Worm (Caenorhabditis elegans): ENCODE measurements around the gene F53F1.2.

The F53F1.2 gene

DNA sequence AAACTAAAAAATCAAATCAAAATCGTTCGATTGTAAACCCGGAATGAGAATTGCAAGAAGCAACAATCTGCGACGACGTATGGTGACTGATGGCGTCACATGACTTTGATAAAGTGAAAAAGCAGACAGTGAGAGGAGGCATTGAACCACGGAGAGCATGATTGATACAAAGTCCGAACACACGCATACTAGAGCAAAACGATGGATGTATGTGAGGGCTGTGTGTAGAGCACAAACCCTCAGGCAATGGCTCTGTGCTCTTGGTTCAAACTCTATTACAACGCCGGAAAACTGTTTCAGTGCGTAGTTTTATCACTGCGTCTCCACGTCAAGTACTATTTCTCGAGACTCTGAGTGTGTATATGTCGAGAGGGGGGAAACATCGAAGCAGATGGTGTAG lies 4.1 kb upstream of the F53F1.2 start (continued):
- TF ChIP-seq elt-3 (tag; optimal IDR thresholded peaks at IDR 0.05): no peak
- no peak for TF ChIP-seq jun-1 (tag; optimal IDR thresholded peaks at IDR 0.05)
- no peak for TF ChIP-seq nhr-90 (tag; optimal IDR thresholded peaks at IDR 0.05; ENCODE audit: poor library complexity)

DNA sequence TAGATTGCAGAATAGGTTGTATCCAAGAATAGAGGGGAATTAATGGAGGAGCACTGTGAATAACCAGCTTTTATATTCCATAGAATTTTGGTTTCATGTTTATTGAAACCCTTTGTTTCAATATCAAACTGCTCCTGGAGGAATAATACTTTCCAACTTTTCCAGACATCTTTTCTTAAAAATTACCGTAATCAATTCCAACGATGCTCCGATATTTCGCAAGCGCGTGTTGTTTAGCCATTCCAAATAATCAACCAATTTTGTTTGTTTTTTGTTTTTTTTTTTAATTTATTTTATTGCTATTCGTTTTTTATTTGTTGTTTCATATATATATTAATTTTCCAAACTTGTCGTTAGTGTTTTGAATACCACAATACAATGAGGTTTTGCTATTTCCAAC lies 584 bp upstream of the F53F1.2 start, which contains the start of gene cutl-1:
TSS of gene cutl-1 (minus strand) at position 83 of the 400 bp plus-strand sequence.
- TF ChIP-seq dpl-1 (GFP tag; optimal IDR thresholded peaks at IDR 0.05): peak in 1 of 3 experiments; percentile 13
- no peak for TF ChIP-seq vab-15 (tag; optimal IDR thresholded peaks at IDR 0.05)
- TF ChIP-seq egl-27 (tag; optimal IDR thresholded peaks at IDR 0.05): no peak
- no peak for TF ChIP-seq zip-4 (GFP tag; optimal IDR thresholded peaks at IDR 0.05)
- TF ChIP-seq lsy-2 (tag; optimal IDR thresholded peaks at IDR 0.05): peak in 1 of 2 experiments; percentile 55
- TF ChIP-seq mef-2 (tag; optimal IDR thresholded peaks at IDR 0.05): no peak
- no peak for TF ChIP-seq zag-1 (tag; optimal IDR thresholded peaks at IDR 0.05)

DNA sequence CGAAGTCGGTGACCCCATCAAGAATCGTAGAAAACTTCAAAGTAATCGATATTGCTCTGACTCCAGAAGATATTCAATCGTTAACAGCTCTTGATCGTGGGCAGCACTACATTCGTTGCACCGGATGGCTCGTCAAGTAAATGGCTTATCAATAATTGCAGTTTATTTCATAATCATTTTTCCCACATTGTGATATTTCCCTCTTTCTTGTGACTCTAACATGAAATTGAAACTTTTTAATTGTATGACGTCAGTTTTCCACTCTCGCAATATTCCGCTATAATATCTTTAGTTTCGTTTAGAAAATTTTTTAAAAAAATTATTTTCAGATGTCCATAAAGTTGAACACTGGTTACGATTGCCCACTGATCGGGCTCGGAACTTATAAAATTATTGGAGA lies 1.3 kb downstream of the F53F1.2 start, which contains the start of gene F53F1.3:
TSS of gene F53F1.3 (plus strand) at position 330 of the 400 bp plus-strand sequence.
- peak; percentile 14 for TF ChIP-seq elt-2 (tag; optimal IDR thresholded peaks at IDR 0.05)
- no peak for TF ChIP-seq lin-35 (GFP tag; optimal IDR thresholded peaks at IDR 0.05)

DNA sequence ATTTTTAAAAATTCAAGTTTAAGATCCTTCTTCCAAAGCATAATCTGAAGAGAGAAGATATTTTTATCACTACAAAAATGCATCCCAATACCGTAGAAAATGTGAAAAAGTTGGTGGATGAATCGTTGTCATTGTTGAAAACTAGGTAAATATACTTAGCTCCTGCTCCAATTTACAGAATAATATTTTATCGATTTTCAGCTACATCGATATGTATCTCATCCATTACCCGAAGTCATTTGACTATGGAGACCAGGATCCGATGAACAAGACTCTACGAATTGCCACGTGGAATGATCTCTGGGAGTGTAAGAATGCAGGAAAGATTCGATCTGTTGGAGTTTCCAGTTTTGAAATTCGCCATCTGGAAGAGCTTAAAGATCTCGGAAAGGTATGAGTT lies 1.8 kb downstream of the F53F1.2 start:
- TF ChIP-seq unc-98 (GFP tag; IDR thresholded peaks at IDR 0.05) (no peak), nhr-19 (GFP tag; conservative IDR thresholded peaks at IDR 0.05) (no peak), mab-9 (GFP tag; IDR thresholded peaks at IDR 0.05) (no peak)

- no peak for TF ChIP-seq nhr-76 (tag; optimal IDR thresholded peaks at IDR 0.05)
- TF ChIP-seq swsn-7 (tag; optimal IDR thresholded peaks at IDR 0.05): peak; percentile 44
- no peak for TF ChIP-seq fkh-8 (tag; optimal IDR thresholded peaks at IDR 0.05)
- TF ChIP-seq nhr-28 (tag; optimal IDR thresholded peaks at IDR 0.05): no peak
- peak; percentile 53; the same call in 1 of the 2 replicates for TF ChIP-seq grh-1 (GFP tag; IDR thresholded peaks at IDR 0.05)
- TF ChIP-seq lir-3 (tag; optimal IDR thresholded peaks at IDR 0.05; ENCODE audit: poor library complexity): peak; percentile 82
- TF ChIP-seq nhr-90 (tag; optimal IDR thresholded peaks at IDR 0.05; ENCODE audit: poor library complexity): peak; percentile 71
- TF ChIP-seq egl-27 (tag; optimal IDR thresholded peaks at IDR 0.05): no peak
- no peak for TF ChIP-seq zag-1 (tag; optimal IDR thresholded peaks at IDR 0.05)
- TF ChIP-seq lin-13 (GFP tag; optimal IDR thresholded peaks at IDR 0.05): no peak
- TF ChIP-seq nhr-237 (tag; optimal IDR thresholded peaks at IDR 0.05): no peak
- TF ChIP-seq lsy-2 (tag; optimal IDR thresholded peaks at IDR 0.05): peak; percentile 39 to 53
- no peak for TF ChIP-seq sup-37 (GFP tag; optimal IDR thresholded peaks at IDR 0.05)
- peak; percentile 43 for TF ChIP-seq tbx-2 (tag; optimal IDR thresholded peaks at IDR 0.05)
- no peak for TF ChIP-seq ets-5 (GFP tag; IDR thresholded peaks at IDR 0.05)
- TF ChIP-seq unc-130 (tag; optimal IDR thresholded peaks at IDR 0.05): no peak
- TF ChIP-seq elt-3 (tag; optimal IDR thresholded peaks at IDR 0.05): no peak
- TF ChIP-seq F16B12.6 (tag; optimal IDR thresholded peaks at IDR 0.05): no peak
- TF ChIP-seq snu-23 (GFP tag; optimal IDR thresholded peaks at IDR 0.05): peak; percentile 44
- no peak for TF ChIP-seq pqm-1 (tag; optimal IDR thresholded peaks at IDR 0.05)
- peak; percentile 30 for TF ChIP-seq lin-14 (GFP tag; optimal IDR thresholded peaks at IDR 0.05)
- peak; percentile 54 for TF ChIP-seq lin-39 (tag; optimal IDR thresholded peaks at IDR 0.05)
- no peak for TF ChIP-seq fkh-10 (GFP tag; optimal IDR thresholded peaks at IDR 0.05)
- no peak for TF ChIP-seq jun-1 (tag; optimal IDR thresholded peaks at IDR 0.05)
- no peak for TF ChIP-seq tlp-1 (tag; optimal IDR thresholded peaks at IDR 0.05)
- peak; percentile 89 for TF ChIP-seq nhr-85 (tag)
- TF ChIP-seq skn-1 (tag; optimal IDR thresholded peaks at IDR 0.05): no peak
- TF ChIP-seq ztf-11 (tag; optimal IDR thresholded peaks at IDR 0.05): peak in 1 of 2 experiments; percentile 74
- TF ChIP-seq nhr-12 (tag; optimal IDR thresholded peaks at IDR 0.05): no peak
- no peak for TF ChIP-seq ceh-63 (GFP tag; optimal IDR thresholded peaks at IDR 0.05)
- no peak for TF ChIP-seq hlh-4 (tag; optimal IDR thresholded peaks at IDR 0.05)
- peak; percentile 6 for TF ChIP-seq C16A3.4 (tag; optimal IDR thresholded peaks at IDR 0.05)
- no peak for TF ChIP-seq isw-1 (GFP tag; IDR thresholded peaks at IDR 0.05)
- no peak for TF ChIP-seq unc-98 (GFP tag; IDR thresholded peaks at IDR 0.05)
- TF ChIP-seq zip-4 (GFP tag; optimal IDR thresholded peaks at IDR 0.05): no peak
- TF ChIP-seq nhr-20 (tag; optimal IDR thresholded peaks at IDR 0.05): peak; percentile 61
- no peak for TF ChIP-seq mef-2 (tag; optimal IDR thresholded peaks at IDR 0.05)
- TF ChIP-seq irx-1 (tag; optimal IDR thresholded peaks at IDR 0.05): peak; percentile 71
Measured at ce11 chrV:13409089-13409488, 2.5 kb downstream of the F53F1.2 start.

Measured in whole organism, L1 larva.